Fruit fly (Drosophila melanogaster) whole organism, embryonic: Measurements from ENCODE around the gene mRpL32.
A peak's percentile ranks its signal among the peaks of the same experiment; 100 is the strongest.

Experiments used
- Ada2b ChIP-seq: fragments of 200-800 bp; sonication (Bioruptor generic); IDR thresholded peaks from 2 replicates; pipeline ENCODE4 v1.3.6; 2022; ENCODE audit warnings: missing biosample characterization, missing genetic modification characterization
- Atf-2 ChIP-seq: fragments of 200-800 bp; sonication (Bioruptor generic); optimal IDR thresholded peaks from 2 replicates; lab custom pipeline; 2016; ENCODE audit warnings: missing biosample characterization, missing genetic modification characterization
- Blimp-1 ChIP-seq: fragments of 200-800 bp; sonication (Bioruptor generic); optimal IDR thresholded peaks from 3 replicates; lab custom pipeline; 2018; ENCODE audit warnings: missing biosample characterization, missing genetic modification characterization, mild to moderate bottlenecking, moderate library complexity, missing genetic modification reagents
- CG10979 ChIP-seq: fragments of 200-800 bp; sonication (Bioruptor generic); optimal IDR thresholded peaks from 2 replicates; lab custom pipeline; 2018; ENCODE audit warnings: missing biosample characterization, mild to moderate bottlenecking, missing genetic modification characterization, moderate library complexity
- CG11247 ChIP-seq: fragments of 200-800 bp; sonication (Bioruptor generic); IDR thresholded peaks from 2 replicates; pipeline ENCODE4 v1.3.6; 2022; ENCODE audit warnings: missing biosample characterization, missing genetic modification characterization
- CG11398 ChIP-seq: fragments of 200-800 bp; sonication (Bioruptor generic); optimal IDR thresholded peaks from 2 replicates; lab custom pipeline; 2016; ENCODE audit warnings: missing biosample characterization, missing genetic modification characterization
- CG11560 ChIP-seq: fragments of 200-800 bp; sonication (Bioruptor generic); IDR thresholded peaks from 3 replicates; pipeline ENCODE4 v1.3.6; 2022; ENCODE audit warnings: missing biosample characterization, missing genetic modification characterization
- CG12219 ChIP-seq: fragments of 200-800 bp; sonication (Bioruptor generic); optimal IDR thresholded peaks from 3 replicates; lab custom pipeline; 2018; ENCODE audit warnings: missing biosample characterization, mild to moderate bottlenecking, missing genetic modification characterization
- CG12299 ChIP-seq: fragments of 200-800 bp; sonication (Bioruptor generic); optimal IDR thresholded peaks from 2 replicates; lab custom pipeline; 2018; ENCODE audit warnings: missing biosample characterization, mild to moderate bottlenecking, missing genetic modification characterization
- CG14050 ChIP-seq: fragments of 200-800 bp; sonication (Bioruptor generic); IDR thresholded peaks from 3 replicates; pipeline ENCODE4 v1.3.6; 2022; ENCODE audit warnings: missing biosample characterization, missing genetic modification characterization
- CG1529 ChIP-seq: fragments of 200-800 bp; sonication (Bioruptor generic); optimal IDR thresholded peaks from 3 replicates; lab custom pipeline; 2018; ENCODE audit warnings: missing biosample characterization, missing genetic modification characterization
- CG1603 ChIP-seq: fragments of 200-800 bp; sonication (Bioruptor generic); optimal IDR thresholded peaks from 2 replicates; lab custom pipeline; 2019; ENCODE audit warnings: missing biosample characterization, mild to moderate bottlenecking, missing genetic modification characterization, moderate library complexity
- CG2120 ChIP-seq: fragments of 200-800 bp; sonication (Bioruptor generic); optimal IDR thresholded peaks from 3 replicates; lab custom pipeline; 2016; ENCODE audit warnings: missing biosample characterization, missing genetic modification characterization
- CG2129 ChIP-seq: fragments of 200-800 bp; sonication (Bioruptor generic); IDR thresholded peaks from 2 replicates; pipeline ENCODE4 v1.3.6; 2022; ENCODE audit warnings: missing biosample characterization, missing genetic modification characterization; ENCODE audit not compliant: partially characterized antibody
- CG2678 ChIP-seq: fragments of 200-800 bp; sonication (Bioruptor generic); optimal IDR thresholded peaks from 3 replicates; lab custom pipeline; 2019; ENCODE audit warnings: missing biosample characterization, mild to moderate bottlenecking, missing genetic modification characterization, moderate library complexity
- CG31224 ChIP-seq: fragments of 200-800 bp; sonication (Bioruptor generic); IDR thresholded peaks from 2 replicates; pipeline ENCODE4 v1.3.6; 2022; ENCODE audit warnings: missing biosample characterization, missing genetic modification characterization
- CG3847 ChIP-seq: fragments of 200-800 bp; sonication (Bioruptor generic); IDR thresholded peaks from 2 replicates; pipeline ENCODE4 v1.3.6; 2022; ENCODE audit warnings: missing biosample characterization, missing genetic modification characterization
- CG7556 ChIP-seq: fragments of 200-800 bp; sonication (Bioruptor generic); optimal IDR thresholded peaks from 2 replicates; lab custom pipeline; 2017; ENCODE audit warnings: missing biosample characterization, mild to moderate bottlenecking, missing genetic modification characterization
- CG7963 ChIP-seq: fragments of 200-800 bp; sonication (Bioruptor generic); IDR thresholded peaks from 3 replicates; pipeline ENCODE4 v1.3.6; 2022; ENCODE audit warnings: missing biosample characterization, missing genetic modification characterization; ENCODE audit not compliant: partially characterized antibody
- CG9609 ChIP-seq: fragments of 200-800 bp; sonication (Bioruptor generic); optimal IDR thresholded peaks from 3 replicates; lab custom pipeline; 2016; ENCODE audit warnings: missing biosample characterization, missing genetic modification characterization
- D ChIP-seq, 2 experiments: fragments of 200-800 bp in 1 of 2; fragments of >200 bp in 1 of 2; sonication (Bioruptor generic) in 1 of 2; optimal IDR thresholded peaks; 2 replicates in 1 of 2; 3 replicates in 1 of 2; lab custom pipeline; 2017; ENCODE audit warnings: mild to moderate bottlenecking in 1 of 2, missing biosample characterization in 1 of 2, missing genetic modification characterization in 1 of 2, missing genetic modification reagents in 1 of 2
- Dll ChIP-seq: fragments of 200-800 bp; sonication (Bioruptor generic); IDR thresholded peaks from 4 replicates; pipeline ENCODE4 v1.3.6; 2022; ENCODE audit warnings: missing biosample characterization, missing genetic modification characterization; ENCODE audit not compliant: partially characterized antibody
- Ets97D ChIP-seq: fragments of 200-800 bp; sonication (Bioruptor generic); optimal IDR thresholded peaks from 3 replicates; lab custom pipeline; 2016; ENCODE audit warnings: missing biosample characterization, missing genetic modification characterization
- Fer1 ChIP-seq: fragments of 200-800 bp; sonication (Bioruptor generic); optimal IDR thresholded peaks from 2 replicates; lab custom pipeline; 2017; ENCODE audit warnings: missing biosample characterization, mild to moderate bottlenecking, missing genetic modification characterization
- HLH54F ChIP-seq: fragments of 200-800 bp; sonication (Bioruptor generic); optimal IDR thresholded peaks from 3 replicates; lab custom pipeline; 2016; ENCODE audit warnings: missing biosample characterization, missing genetic modification characterization
- Hand ChIP-seq: fragments of 200-800 bp; sonication (Bioruptor generic); optimal IDR thresholded peaks from 2 replicates; lab custom pipeline; 2017; ENCODE audit warnings: mild to moderate bottlenecking, missing biosample characterization, missing genetic modification reagents, missing genetic modification characterization
- Hmx ChIP-seq: fragments of 200-800 bp; sonication (Bioruptor generic); optimal IDR thresholded peaks from 2 replicates; lab custom pipeline; 2016; ENCODE audit warnings: missing biosample characterization, missing genetic modification characterization
- Lhr ChIP-seq: fragments of 200-800 bp; sonication (Bioruptor generic); optimal IDR thresholded peaks from 3 replicates; lab custom pipeline; 2017; ENCODE audit warnings: mild to moderate bottlenecking, missing biosample characterization, missing genetic modification reagents, missing genetic modification characterization
- Ptx1 ChIP-seq: fragments of 200-800 bp; sonication (Bioruptor generic); IDR thresholded peaks from 2 replicates; pipeline ENCODE4 v1.3.6; 2022; ENCODE audit warnings: missing biosample characterization, missing genetic modification characterization
- Spps ChIP-seq: fragments of 200-800 bp; sonication (Bioruptor generic); optimal IDR thresholded peaks from 2 replicates; lab custom pipeline; 2018; ENCODE audit warnings: missing biosample characterization, mild to moderate bottlenecking, missing genetic modification characterization
- Sry-δ ChIP-seq: fragments of 200-800 bp; sonication (Bioruptor generic); optimal IDR thresholded peaks from 2 replicates; lab custom pipeline; 2016; ENCODE audit warnings: missing biosample characterization, missing genetic modification characterization
- Xrp1 ChIP-seq: fragments of 200-800 bp; sonication (Bioruptor generic); IDR thresholded peaks from 2 replicates; pipeline ENCODE4 v1.3.6; 2022; ENCODE audit warnings: missing biosample characterization, missing genetic modification characterization
- br ChIP-seq: fragments of >200 bp; optimal IDR thresholded peaks from 2 replicates; lab custom pipeline; 2017
- corto ChIP-seq: fragments of 200-800 bp; sonication (Bioruptor generic); optimal IDR thresholded peaks from 2 replicates; lab custom pipeline; 2016; ENCODE audit warnings: missing biosample characterization, mild to moderate bottlenecking, missing genetic modification characterization, moderate library complexity
- crp ChIP-seq, 2 experiments: fragments of 200-800 bp; sonication (Bioruptor generic); optimal IDR thresholded peaks; 2 replicates in 1 of 2; 3 replicates in 1 of 2; lab custom pipeline; 2017; ENCODE audit warnings: missing biosample characterization in 2 of 2, missing genetic modification characterization in 2 of 2, mild to moderate bottlenecking in 1 of 2, moderate library complexity in 1 of 2
- dan ChIP-seq: fragments of 200-800 bp; sonication (Bioruptor generic); IDR thresholded peaks from 2 replicates; pipeline ENCODE4 v1.3.6; 2022; ENCODE audit warnings: missing biosample characterization, missing genetic modification characterization
- gsb-n ChIP-seq: fragments of 200-800 bp; sonication (Bioruptor generic); optimal IDR thresholded peaks from 3 replicates; lab custom pipeline; 2018; ENCODE audit warnings: missing biosample characterization, mild to moderate bottlenecking, missing genetic modification characterization
- hb ChIP-seq: fragments of 200-800 bp; sonication (Bioruptor generic); IDR thresholded peaks from 3 replicates; pipeline ENCODE4 v1.3.6; 2022; ENCODE audit warnings: missing biosample characterization, missing genetic modification characterization; ENCODE audit not compliant: partially characterized antibody
- jigr1 ChIP-seq: fragments of 200-800 bp; sonication (Bioruptor generic); IDR thresholded peaks from 3 replicates; pipeline ENCODE4 v1.3.6; 2022; ENCODE audit warnings: missing biosample characterization, missing genetic modification characterization
- lab ChIP-seq: fragments of 200-800 bp; sonication (Bioruptor generic); optimal IDR thresholded peaks from 3 replicates; lab custom pipeline; 2017; ENCODE audit warnings: missing biosample characterization, missing genetic modification characterization, mild to moderate bottlenecking, moderate library complexity, missing genetic modification reagents
- nau ChIP-seq: fragments of 200-800 bp; sonication (Bioruptor generic); optimal IDR thresholded peaks from 3 replicates; lab custom pipeline; 2017; ENCODE audit warnings: missing biosample characterization, mild to moderate bottlenecking, missing genetic modification characterization, missing genetic modification reagents
- p53 ChIP-seq: fragments of 200-800 bp; sonication (Bioruptor generic); optimal IDR thresholded peaks from 2 replicates; lab custom pipeline; 2016; ENCODE audit warnings: missing biosample characterization, missing genetic modification characterization
- repo ChIP-seq: fragments of 200-800 bp; sonication (Bioruptor generic); optimal IDR thresholded peaks from 2 replicates; lab custom pipeline; 2016; ENCODE audit warnings: missing biosample characterization, missing genetic modification characterization
- slp2 ChIP-seq: fragments of 200-800 bp; sonication (Bioruptor generic); optimal IDR thresholded peaks from 2 replicates; lab custom pipeline; 2016; ENCODE audit warnings: missing biosample characterization, missing genetic modification characterization
- stc ChIP-seq: fragments of 200-800 bp; sonication (Bioruptor generic); IDR thresholded peaks from 2 replicates; pipeline ENCODE4 v1.3.6; 2022; ENCODE audit warnings: missing biosample characterization, missing genetic modification characterization
- trem ChIP-seq: fragments of 200-800 bp; optimal IDR thresholded peaks from 3 replicates; lab custom pipeline; 2019; ENCODE audit warnings: missing biosample characterization, mild to moderate bottlenecking, missing genetic modification characterization, moderate library complexity
- trh ChIP-seq: fragments of 200-800 bp; sonication (Bioruptor generic); optimal IDR thresholded peaks from 2 replicates; lab custom pipeline; 2016; ENCODE audit warnings: missing biosample characterization, missing genetic modification characterization
- tup ChIP-seq: fragments of 200-800 bp; sonication (Bioruptor generic); optimal IDR thresholded peaks from 2 replicates; lab custom pipeline; 2016; ENCODE audit warnings: missing biosample characterization, mild to moderate bottlenecking, missing genetic modification characterization, moderate library complexity
- vnd ChIP-seq: fragments of 200-800 bp; sonication (Bioruptor generic); IDR thresholded peaks from 3 replicates; pipeline ENCODE4 v1.3.6; 2022; ENCODE audit warnings: missing biosample characterization, missing genetic modification characterization; ENCODE audit not compliant: partially characterized antibody

Gene mRpL32

DNA sequence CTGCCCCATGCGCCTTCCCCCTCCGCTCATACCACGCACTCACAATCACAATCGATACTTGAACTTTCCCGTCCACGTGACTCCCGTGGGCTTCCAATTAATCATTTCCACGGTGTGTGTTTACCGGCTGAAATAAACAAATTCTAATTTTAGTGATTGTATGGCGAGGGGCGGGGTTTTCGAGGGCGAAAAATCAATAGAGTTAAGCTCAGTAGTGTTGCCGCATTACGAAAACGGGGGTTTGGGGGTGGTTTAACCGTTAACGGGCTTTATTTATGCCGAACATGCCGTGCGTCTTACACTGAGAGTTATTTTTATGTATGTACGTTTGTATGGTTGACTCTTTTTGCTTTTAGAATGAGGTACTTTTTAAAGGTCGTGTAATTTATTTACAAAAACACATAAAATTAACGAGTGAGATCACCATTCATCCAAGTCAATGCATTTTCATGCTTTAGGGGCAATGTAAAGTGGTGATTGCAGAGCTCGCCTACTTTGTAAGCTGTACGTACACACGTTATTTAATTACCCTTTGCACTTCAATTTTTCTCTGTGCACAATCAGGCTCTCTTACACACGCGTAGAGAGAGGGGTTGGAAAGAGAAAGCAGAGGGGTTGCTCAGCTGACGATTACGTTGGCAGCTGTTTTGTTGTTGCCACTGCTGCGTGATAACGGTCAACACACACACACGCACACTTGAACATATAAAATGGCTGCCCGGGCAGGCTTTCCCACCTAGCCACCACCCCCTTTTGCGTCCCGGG, 30.4 kb upstream of the mRpL32 start (continued):
- peak; percentile 70 for TF ChIP-seq CG11398 (GFP tag; lab: Kevin White, UChicago)
- peak; percentile 79 for TF ChIP-seq HLH54F (GFP tag; lab: Kevin White, UChicago)
- peak; percentile 87 for TF ChIP-seq CG9609 (GFP tag; lab: Kevin White, UChicago)
- peak; percentile 75 for TF ChIP-seq CG12299 (tag; lab: Kevin White, UChicago)
- TF ChIP-seq CG1529 (GFP tag; lab: Kevin White, UChicago): peak; percentile 68
- no peak for TF ChIP-seq hb
- TF ChIP-seq Dll (GFP tag; lab: Robert Waterston, UW): no peak
- TF ChIP-seq Lhr (GFP tag; lab: Kevin White, UChicago): peak; percentile 54
- TF ChIP-seq Ada2b (GFP tag; lab: Robert Waterston, UW): no peak
- peak; percentile 67 for TF ChIP-seq trem (tag; lab: Kevin White, UChicago)
- no peak for TF ChIP-seq dan
- TF ChIP-seq gsb-n: peak; percentile 74
- peak; percentile 92 for TF ChIP-seq CG2120
- TF ChIP-seq Spps (tag; lab: Kevin White, UChicago): peak; percentile 65
- peak in 1 of 2 experiments; percentile 68 for TF ChIP-seq crp (GFP tag; optimal IDR thresholded peaks at IDR 0.05; lab: Kevin White, UChicago)
- TF ChIP-seq Xrp1 (GFP tag; lab: Robert Waterston, UW): no peak
- no peak for TF ChIP-seq br (lab: Kevin White, UChicago)
- TF ChIP-seq vnd (GFP tag; lab: Robert Waterston, UW): no peak
- TF ChIP-seq D (optimal IDR thresholded peaks at IDR 0.05; lab: Kevin White, UChicago): no peak
- TF ChIP-seq D (GFP tag; optimal IDR thresholded peaks at IDR 0.05; lab: Kevin White, UChicago): peak; percentile 73
- TF ChIP-seq Fer1 (GFP tag; lab: Kevin White, UChicago): peak; percentile 93
- TF ChIP-seq CG14050 (GFP tag; lab: Robert Waterston, UW): no peak
- TF ChIP-seq CG3847 (GFP tag; lab: Robert Waterston, UW): no peak
- TF ChIP-seq Ptx1 (GFP tag; lab: Robert Waterston, UW): no peak
- TF ChIP-seq CG2129 (GFP tag; lab: Robert Waterston, UW): no peak
- TF ChIP-seq tup (GFP tag; lab: Kevin White, UChicago): peak; percentile 50
- TF ChIP-seq CG1603 (tag; lab: Kevin White, UChicago): peak; percentile 84
- peak; percentile 77 for TF ChIP-seq Blimp-1 (GFP tag; lab: Kevin White, UChicago)
- TF ChIP-seq CG10979: peak; percentile 83
- TF ChIP-seq repo (GFP tag; lab: Kevin White, UChicago): peak; percentile 76
- TF ChIP-seq corto (GFP tag; lab: Kevin White, UChicago): no peak
- peak; percentile 40 for TF ChIP-seq Hmx (GFP tag; lab: Kevin White, UChicago)
- no peak for TF ChIP-seq CG31224 (GFP tag; lab: Robert Waterston, UW)
- TF ChIP-seq nau (GFP tag; lab: Kevin White, UChicago): peak; percentile 77
- no peak for TF ChIP-seq CG11247
- TF ChIP-seq Ets97D (GFP tag; lab: Kevin White, UChicago): peak; percentile 38
- peak; percentile 84 for TF ChIP-seq Hand (GFP tag; lab: Kevin White, UChicago)
- TF ChIP-seq lab: peak; percentile 89
- peak; percentile 89 for TF ChIP-seq CG12219 (GFP tag; lab: Kevin White, UChicago)
- TF ChIP-seq CG11560 (tag; lab: Robert Waterston, UW): no peak
- TF ChIP-seq CG2678 (tag; lab: Kevin White, UChicago): peak; percentile 91
- TF ChIP-seq CG7556 (GFP tag; lab: Kevin White, UChicago): peak; percentile 94
- TF ChIP-seq slp2 (GFP tag; lab: Kevin White, UChicago): peak; percentile 86
- no peak for TF ChIP-seq stc
- TF ChIP-seq Atf-2 (GFP tag; lab: Kevin White, UChicago): peak; percentile 83
- no peak for TF ChIP-seq jigr1 (GFP tag; lab: Robert Waterston, UW)
- peak; percentile 37 for TF ChIP-seq p53
- peak; percentile 41 for TF ChIP-seq trh (GFP tag; lab: Kevin White, UChicago)
- TF ChIP-seq Sry-δ (GFP tag; lab: Kevin White, UChicago): peak; percentile 24
- TF ChIP-seq CG7963 (GFP tag; lab: Robert Waterston, UW): no peak
